Worm (Caenorhabditis elegans) whole organism, L4 larva: ENCODE results near the gene nlp-11.

Experiments used
- D1046.2 ChIP-seq: fragments of 200-800 bp; sonication (Bioruptor generic); IDR thresholded peaks from 2 replicates; pipeline ENCODE4 v1.3.6; 2022; ENCODE audit warnings: missing genetic modification characterization, missing compliant biosample characterization
- T20F7.1 ChIP-seq: fragments of 200-800 bp; sonication (Bioruptor generic); optimal IDR thresholded peaks from 2 replicates; lab custom pipeline; 2018; ENCODE audit warnings: mild to moderate bottlenecking, missing genetic modification characterization, missing compliant biosample characterization
- T26A8.4 ChIP-seq: fragments of 200-800 bp; sonication (Bioruptor generic); IDR thresholded peaks from 2 replicates; pipeline ENCODE4 v1.3.6; 2022; ENCODE audit warnings: missing genetic modification characterization, missing compliant biosample characterization
- Y48G9A.11 ChIP-seq: fragments of 200-800 bp; sonication (Bioruptor generic); IDR thresholded peaks from 2 replicates; pipeline ENCODE4 v1.3.6; 2022; ENCODE audit warnings: missing genetic modification reagents, missing genetic modification characterization, missing compliant biosample characterization
- Y75B8A.6 ChIP-seq: fragments of 200-800 bp; sonication (Bioruptor generic); IDR thresholded peaks from 2 replicates; pipeline ENCODE4 v1.3.6; 2022; ENCODE audit warnings: missing genetic modification reagents, missing genetic modification characterization, missing compliant biosample characterization
- aha-1 ChIP-seq: fragments of 150-350 bp; peaks from one replicate; lab custom pipeline; 2014; ENCODE audit warnings: missing biosample characterization, missing genetic modification characterization
- ama-1 ChIP-seq: fragments of 150-350 bp; optimal IDR thresholded peaks from 2 replicates; lab custom pipeline; 2014; ENCODE audit warnings: inconsistent platforms, mixed read lengths
- arid-1 ChIP-seq: fragments of 200-800 bp; sonication (Bioruptor generic); conservative IDR thresholded peaks from 2 replicates; pipeline ENCODE4 v1.3.6; 2022; ENCODE audit warnings: missing genetic modification reagents, missing genetic modification characterization, missing compliant biosample characterization
- ceh-32 ChIP-seq: sonication (generic microtip); optimal IDR thresholded peaks from 2 replicates; lab custom pipeline; 2016; ENCODE audit warnings: mild to moderate bottlenecking, missing genetic modification characterization, missing compliant biosample characterization; ENCODE audit not compliant: poor library complexity
- ceh-44 ChIP-seq: fragments of 200-800 bp; sonication (Bioruptor generic); IDR thresholded peaks from 2 replicates; pipeline ENCODE4 v1.3.6; 2022; ENCODE audit warnings: missing genetic modification reagents, missing genetic modification characterization, missing compliant biosample characterization
- ceh-62 ChIP-seq: sonication (generic microtip); optimal IDR thresholded peaks from 2 replicates; lab custom pipeline; 2017; ENCODE audit warnings: missing biosample characterization, missing genetic modification characterization
- ces-1 ChIP-seq: fragments of 150-350 bp; sonication (generic microtip); optimal IDR thresholded peaks from 4 replicates; lab custom pipeline; 2014; ENCODE audit warnings: missing biosample characterization, missing genetic modification reagents, missing genetic modification characterization
- ctbp-1 ChIP-seq: fragments of 200-800 bp; sonication (Bioruptor generic); IDR thresholded peaks from 2 replicates; pipeline ENCODE4 v1.3.6; 2022; ENCODE audit warnings: missing genetic modification reagents, missing genetic modification characterization, missing compliant biosample characterization
- daf-8 ChIP-seq: fragments of 200-800 bp; sonication (Bioruptor generic); IDR thresholded peaks from 2 replicates; pipeline ENCODE4 v1.3.6; 2022; ENCODE audit warnings: missing genetic modification characterization, missing compliant biosample characterization
- dmd-6 ChIP-seq: fragments of 200-800 bp; sonication (Bioruptor generic); IDR thresholded peaks from 2 replicates; pipeline ENCODE4 v1.3.6; 2022; ENCODE audit warnings: missing genetic modification reagents, missing genetic modification characterization, missing compliant biosample characterization
- dmd-8 ChIP-seq: fragments of 200-800 bp; sonication (Bioruptor generic); IDR thresholded peaks from 2 replicates; pipeline ENCODE4 v1.3.6; 2022; ENCODE audit warnings: missing genetic modification characterization, missing compliant biosample characterization
- dpl-1 ChIP-seq: fragments of 150-350 bp; optimal IDR thresholded peaks from 2 replicates; lab custom pipeline; 2014; ENCODE audit warnings: missing biosample characterization, missing genetic modification reagents, missing genetic modification characterization
- dve-1 ChIP-seq: sonication (generic microtip); optimal IDR thresholded peaks from 2 replicates; lab custom pipeline; 2017; ENCODE audit warnings: antibody characterized with exemption, mild to moderate bottlenecking, missing genetic modification characterization, missing compliant biosample characterization; ENCODE audit not compliant: insufficient read depth
- fkh-10 ChIP-seq: fragments of 150-350 bp; optimal IDR thresholded peaks from 2 replicates; lab custom pipeline; 2014; ENCODE audit warnings: missing biosample characterization, missing genetic modification reagents, missing genetic modification characterization
- fos-1 ChIP-seq: fragments of 150-350 bp; optimal IDR thresholded peaks from 2 replicates; lab custom pipeline; 2014; ENCODE audit warnings: missing biosample characterization, missing genetic modification characterization
- hif-1 ChIP-seq, 2 experiments: sonication (generic microtip); optimal IDR thresholded peaks; 2 replicates each; lab custom pipeline; 2016 to 2017; ENCODE audit warnings: missing compliant biosample characterization in 2 of 2, missing genetic modification characterization in 2 of 2, missing genetic modification reagents in 2 of 2, missing genotype in 2 of 2, mild to moderate bottlenecking in 1 of 2
- jun-1 ChIP-seq: fragments of 150-350 bp; optimal IDR thresholded peaks from 2 replicates; lab custom pipeline; 2014; ENCODE audit warnings: missing biosample characterization, missing genetic modification reagents, missing genetic modification characterization
- lim-7 ChIP-seq: fragments of 200-800 bp; sonication (Bioruptor generic); IDR thresholded peaks from 2 replicates; pipeline ENCODE4 v1.3.6; 2022; ENCODE audit warnings: missing genetic modification characterization, missing compliant biosample characterization
- lin-29 ChIP-seq: fragments of 200-800 bp; sonication (Bioruptor generic); IDR thresholded peaks from 2 replicates; pipeline ENCODE4 v1.3.6; 2022; ENCODE audit warnings: missing genetic modification reagents, missing genetic modification characterization, missing compliant biosample characterization
- lin-38 ChIP-seq: fragments of 200-800 bp; sonication (Bioruptor generic); IDR thresholded peaks from 2 replicates; pipeline ENCODE4 v1.3.6; 2022; ENCODE audit warnings: missing genetic modification reagents, missing genetic modification characterization, missing compliant biosample characterization
- lsy-2 ChIP-seq, 2 experiments: fragments of 150-350 bp in 1 of 2; sonication (generic microtip) in 1 of 2; optimal IDR thresholded peaks; 2 replicates each; lab custom pipeline; 2014 to 2017; ENCODE audit warnings: missing biosample characterization in 2 of 2, missing genetic modification characterization in 2 of 2
- madf-9 ChIP-seq: fragments of 200-800 bp; sonication (Bioruptor generic); conservative IDR thresholded peaks from 2 replicates; pipeline ENCODE4 v1.3.6; 2022; ENCODE audit warnings: missing genetic modification reagents, missing genetic modification characterization, missing compliant biosample characterization
- nhr-102 ChIP-seq: sonication (generic microtip); optimal IDR thresholded peaks from 2 replicates; lab custom pipeline; 2016; ENCODE audit warnings: mild to moderate bottlenecking, missing genetic modification characterization, moderate library complexity, missing compliant biosample characterization
- nhr-11 ChIP-seq: fragments of 150-350 bp; optimal IDR thresholded peaks from 2 replicates; lab custom pipeline; 2014; ENCODE audit warnings: missing biosample characterization, missing genetic modification characterization
- nhr-42 ChIP-seq: fragments of 200-800 bp; sonication (Bioruptor generic); IDR thresholded peaks from 2 replicates; pipeline ENCODE4 v1.3.6; 2022; ENCODE audit warnings: missing genetic modification characterization, missing compliant biosample characterization
- nhr-48 ChIP-seq: sonication (generic microtip); optimal IDR thresholded peaks from 2 replicates; lab custom pipeline; 2016; ENCODE audit warnings: mild to moderate bottlenecking, missing genetic modification characterization, missing compliant biosample characterization
- php-3 ChIP-seq: fragments of 200-800 bp; sonication (Bioruptor generic); IDR thresholded peaks from 2 replicates; pipeline ENCODE4 v1.3.6; 2022; ENCODE audit warnings: missing genetic modification reagents, missing genetic modification characterization, missing compliant biosample characterization
- sdz-12 ChIP-seq: fragments of 200-800 bp; sonication (Bioruptor generic); optimal IDR thresholded peaks from 2 replicates; lab custom pipeline; 2018; ENCODE audit warnings: mild to moderate bottlenecking, missing genetic modification characterization, missing compliant biosample characterization
- snpc-4 ChIP-seq: fragments of 150-350 bp; optimal IDR thresholded peaks from 2 replicates; lab custom pipeline; 2014; ENCODE audit warnings: missing biosample characterization, missing genetic modification characterization
- spr-1 ChIP-seq: sonication (generic microtip); optimal IDR thresholded peaks from 2 replicates; lab custom pipeline; 2016; ENCODE audit warnings: mild to moderate bottlenecking, missing genetic modification characterization, missing compliant biosample characterization
- spr-3 ChIP-seq: fragments of 200-800 bp; sonication (Bioruptor generic); optimal IDR thresholded peaks from 2 replicates; lab custom pipeline; 2018; ENCODE audit warnings: mild to moderate bottlenecking, missing genetic modification characterization, missing compliant biosample characterization
- tra-1 ChIP-seq: fragments of 200-800 bp; sonication (Bioruptor generic); IDR thresholded peaks from 2 replicates; pipeline ENCODE4 v1.3.6; 2022; ENCODE audit warnings: missing genetic modification reagents, missing genetic modification characterization, missing compliant biosample characterization
- unc-130 ChIP-seq: sonication (generic microtip); optimal IDR thresholded peaks from 2 replicates; lab custom pipeline; 2016; ENCODE audit warnings: missing genetic modification reagents, missing genetic modification characterization, missing compliant biosample characterization
- unc-39 ChIP-seq: sonication (generic microtip); optimal IDR thresholded peaks from 2 replicates; lab custom pipeline; 2017; ENCODE audit warnings: missing biosample characterization, missing genetic modification characterization
- unc-62 ChIP-seq, 3 experiments: fragments of 150-350 bp in 1 of 3; sonication (generic microtip); optimal IDR thresholded peaks in 2 of 3; peaks in 1 of 3; 1 replicate in 1 of 3; 2 replicates in 2 of 3; lab custom pipeline; 2014 to 2017; ENCODE audit warnings: missing biosample characterization in 3 of 3, missing genetic modification characterization in 3 of 3, missing genetic modification reagents in 3 of 3, missing genotype in 1 of 3
- vab-7 ChIP-seq: fragments of 200-800 bp; sonication (Bioruptor generic); IDR thresholded peaks from 2 replicates; pipeline ENCODE4 v1.3.6; 2022; ENCODE audit warnings: missing genetic modification reagents, missing genetic modification characterization, missing compliant biosample characterization
- zag-1 ChIP-seq: fragments of 150-350 bp; optimal IDR thresholded peaks from 2 replicates; lab custom pipeline; 2014; ENCODE audit warnings: missing biosample characterization, missing genetic modification characterization
- zfp-3 ChIP-seq: fragments of 200-800 bp; sonication (Bioruptor generic); conservative IDR thresholded peaks from 2 replicates; pipeline ENCODE4 v1.3.6; 2022; ENCODE audit warnings: missing genetic modification reagents, missing genetic modification characterization, missing compliant biosample characterization
- zip-11 ChIP-seq: fragments of 200-800 bp; sonication (Bioruptor generic); IDR thresholded peaks from 2 replicates; pipeline ENCODE4 v1.3.6; 2022; ENCODE audit warnings: missing genetic modification characterization, missing compliant biosample characterization
- zip-2 ChIP-seq: fragments of 150-350 bp; optimal IDR thresholded peaks from 2 replicates; lab custom pipeline; 2014; ENCODE audit warnings: missing biosample characterization, missing genetic modification characterization
- ztf-7 ChIP-seq: fragments of 150-350 bp; optimal IDR thresholded peaks from 2 replicates; lab custom pipeline; 2014; ENCODE audit warnings: missing biosample characterization, missing genetic modification characterization

nlp-11 gene

ce11 chrII:9695942-9696341 is 4.2 kb upstream of the nlp-11 start:
- TF ChIP-seq ama-1 (no peak), unc-62 (GFP tag; optimal IDR thresholded peaks at IDR 0.05 in 1 of 2; lab: Kevin White, UChicago) (peak in 1 of 2 experiments; percentile 95), unc-62 (tag; optimal IDR thresholded peaks at IDR 0.05; lab: Kevin White, UChicago) (no peak)

- TF ChIP-seq dpl-1 (GFP tag; lab: Kevin White, UChicago): no peak
- peak; percentile 64 for TF ChIP-seq ctbp-1 (GFP tag; lab: Robert Waterston, UW)
- TF ChIP-seq ces-1 (GFP tag; lab: Kevin White, UChicago): peak; percentile 73
- peak; percentile 89 for TF ChIP-seq fkh-10 (GFP tag; lab: Kevin White, UChicago)
- TF ChIP-seq fos-1 (tag; lab: Kevin White, UChicago): no peak
- TF ChIP-seq lsy-2 (tag; optimal IDR thresholded peaks at IDR 0.05; lab: Kevin White, UChicago): peak in 1 of 2 experiments; percentile 12
These were observed 1.6 kb downstream of the nlp-11 start for ce11 chrII:9690067-9690632.

ce11 chrII:9686663-9687193 is 5.0 kb downstream of the nlp-11 start, which contains the start of gene ZK1320.9:
TSS of gene ZK1320.9 (minus strand) at chrII:9686713.
- TF ChIP-seq ctbp-1 (GFP tag; lab: Robert Waterston, UW) (no peak), ceh-62 (tag; lab: Kevin White, UChicago) (no peak), T26A8.4 (GFP tag; lab: Robert Waterston, UW) (no peak), zip-11 (no peak), dmd-8 (GFP tag; lab: Robert Waterston, UW) (no peak), unc-130 (GFP tag; lab: Kevin White, UChicago) (no peak), nhr-11 (peak; percentile 75), Y48G9A.11 (peak; percentile 52; the same call in 1 of the 2 replicates), aha-1 (tag; lab: Kevin White, UChicago) (no peak), vab-7 (GFP tag; lab: Robert Waterston, UW) (no peak), dpl-1 (GFP tag; lab: Kevin White, UChicago) (peak; percentile 23), madf-9 (GFP tag; lab: Robert Waterston, UW) (no peak), jun-1 (tag; lab: Kevin White, UChicago) (no peak), dve-1 (tag; lab: Kevin White, UChicago) (peak; percentile 32), ceh-44 (no peak), nhr-48 (tag; lab: Kevin White, UChicago) (no peak), Y75B8A.6 (GFP tag; lab: Robert Waterston, UW) (no peak), spr-3 (no peak), zip-2 (tag; lab: Kevin White, UChicago) (no peak), zag-1 (tag; lab: Kevin White, UChicago) (no peak), ceh-32 (tag; lab: Kevin White, UChicago) (no peak), hif-1 (tag; optimal IDR thresholded peaks at IDR 0.05; lab: Kevin White, UChicago) (no peak), nhr-102 (tag; lab: Kevin White, UChicago) (no peak), sdz-12 (GFP tag; lab: Kevin White, UChicago) (no peak), tra-1 (no peak), dmd-6 (GFP tag; lab: Robert Waterston, UW) (peak; percentile 48; the same call in 1 of the 2 replicates), T20F7.1 (peak; percentile 83), lin-38 (GFP tag; lab: Robert Waterston, UW) (no peak), ztf-7 (tag; lab: Kevin White, UChicago) (no peak), snpc-4 (tag; lab: Kevin White, UChicago) (no peak), daf-8 (GFP tag; lab: Robert Waterston, UW) (no peak), D1046.2 (GFP tag; lab: Robert Waterston, UW) (no peak), nhr-42 (GFP tag; lab: Robert Waterston, UW) (no peak), php-3 (no peak), spr-1 (tag; lab: Kevin White, UChicago) (no peak), zfp-3 (GFP tag; lab: Robert Waterston, UW) (no peak), lsy-2 (tag; optimal IDR thresholded peaks at IDR 0.05; lab: Kevin White, UChicago) (peak in 1 of 2 experiments; percentile 1), unc-62 (GFP tag; optimal IDR thresholded peaks at IDR 0.05 in 1 of 2; lab: Kevin White, UChicago) (no peak), unc-62 (tag; optimal IDR thresholded peaks at IDR 0.05; lab: Kevin White, UChicago) (no peak), arid-1 (GFP tag; lab: Robert Waterston, UW) (no peak), unc-39 (no peak), lim-7 (no peak), lin-29 (GFP tag; lab: Robert Waterston, UW) (no peak)
